Fruit fly (Drosophila melanogaster) whole organism, embryonic: ENCODE results near the gene CG32036.

ENCODE experiments used
- Aef1 ChIP-seq: fragments of 200-800 bp; sonication (Bioruptor generic); IDR thresholded peaks from 3 replicates; pipeline ENCODE4 v1.3.6; 2022; ENCODE audit warnings: missing biosample characterization, missing genetic modification characterization
- Atf3 ChIP-seq: fragments of 200-800 bp; sonication (Bioruptor generic); optimal IDR thresholded peaks from 3 replicates; lab custom pipeline; 2016; ENCODE audit warnings: missing biosample characterization, missing genetic modification characterization
- CG10654 ChIP-seq: fragments of 200-800 bp; sonication (Bioruptor generic); optimal IDR thresholded peaks from 2 replicates; lab custom pipeline; 2016; ENCODE audit warnings: missing biosample characterization, missing genetic modification characterization
- CG10979 ChIP-seq: fragments of 200-800 bp; sonication (Bioruptor generic); optimal IDR thresholded peaks from 2 replicates; lab custom pipeline; 2018; ENCODE audit warnings: missing biosample characterization, mild to moderate bottlenecking, missing genetic modification characterization, moderate library complexity
- CG11696 ChIP-seq: fragments of 200-800 bp; sonication (Bioruptor generic); IDR thresholded peaks from 2 replicates; pipeline ENCODE4 v1.3.6; 2022; ENCODE audit warnings: missing biosample characterization, missing genetic modification characterization
- CG12104 ChIP-seq: fragments of 200-800 bp; sonication (Bioruptor generic); optimal IDR thresholded peaks from 3 replicates; lab custom pipeline; 2016; ENCODE audit warnings: missing biosample characterization, missing genetic modification characterization
- CG12942 ChIP-seq: fragments of 200-800 bp; sonication (Bioruptor generic); optimal IDR thresholded peaks from 3 replicates; lab custom pipeline; 2016; ENCODE audit warnings: missing biosample characterization, missing genetic modification characterization
- CG14710 ChIP-seq: fragments of 200-800 bp; sonication (Bioruptor generic); optimal IDR thresholded peaks from 3 replicates; lab custom pipeline; 2019; ENCODE audit warnings: missing biosample characterization, mild to moderate bottlenecking, missing genetic modification characterization, moderate library complexity
- CG1529 ChIP-seq: fragments of 200-800 bp; sonication (Bioruptor generic); optimal IDR thresholded peaks from 3 replicates; lab custom pipeline; 2018; ENCODE audit warnings: missing biosample characterization, missing genetic modification characterization
- CG17186 ChIP-seq: fragments of 200-800 bp; sonication (Bioruptor generic); optimal IDR thresholded peaks from 3 replicates; lab custom pipeline; 2017; ENCODE audit warnings: missing biosample characterization, missing genetic modification reagents, missing genetic modification characterization
- CG17829 ChIP-seq: fragments of 200-800 bp; optimal IDR thresholded peaks from 2 replicates; lab custom pipeline; 2019; ENCODE audit warnings: missing biosample characterization, mild to moderate bottlenecking, missing genetic modification characterization, moderate library complexity
- CG17912 ChIP-seq: fragments of 200-800 bp; sonication (Bioruptor generic); optimal IDR thresholded peaks from 2 replicates; lab custom pipeline; 2018; ENCODE audit warnings: missing biosample characterization, mild to moderate bottlenecking, missing genetic modification characterization
- CG18764 ChIP-seq: fragments of 200-800 bp; sonication (Bioruptor generic); optimal IDR thresholded peaks from 3 replicates; lab custom pipeline; 2016; ENCODE audit warnings: missing biosample characterization, missing genetic modification characterization
- CG2889 ChIP-seq: fragments of 200-800 bp; sonication (Bioruptor generic); IDR thresholded peaks from 3 replicates; pipeline ENCODE4 v1.3.6; 2022; ENCODE audit warnings: missing biosample characterization, missing genetic modification characterization
- CG31224 ChIP-seq: fragments of 200-800 bp; sonication (Bioruptor generic); IDR thresholded peaks from 2 replicates; pipeline ENCODE4 v1.3.6; 2022; ENCODE audit warnings: missing biosample characterization, missing genetic modification characterization
- CG32772 ChIP-seq: fragments of 200-800 bp; sonication (Bioruptor generic); IDR thresholded peaks from 2 replicates; pipeline ENCODE4 v1.3.6; 2022; ENCODE audit warnings: missing biosample characterization, missing genetic modification characterization
- CG33557 ChIP-seq: fragments of 200-800 bp; sonication (Bioruptor generic); optimal IDR thresholded peaks from 2 replicates; lab custom pipeline; 2019; ENCODE audit warnings: missing biosample characterization, mild to moderate bottlenecking, missing genetic modification characterization, moderate library complexity
- CG3726 ChIP-seq: fragments of 200-800 bp; sonication (Bioruptor generic); IDR thresholded peaks from 3 replicates; pipeline ENCODE4, ENCODE4 v1.3.6; 2022; ENCODE audit warnings: missing biosample characterization, missing genetic modification characterization
- CG43689 ChIP-seq: fragments of 200-800 bp; sonication (Bioruptor generic); IDR thresholded peaks from 2 replicates; pipeline ENCODE4 v1.3.6; 2022; ENCODE audit warnings: missing biosample characterization, missing genetic modification characterization
- CG4707 ChIP-seq: fragments of 200-800 bp; sonication (Bioruptor generic); optimal IDR thresholded peaks from 2 replicates; lab custom pipeline; 2018; ENCODE audit warnings: missing biosample characterization, mild to moderate bottlenecking, missing genetic modification characterization, moderate library complexity
- CG6254 ChIP-seq: fragments of 200-800 bp; sonication (Bioruptor generic); optimal IDR thresholded peaks from 3 replicates; lab custom pipeline; 2017; ENCODE audit warnings: mild to moderate bottlenecking, missing biosample characterization, missing genetic modification reagents, missing genetic modification characterization
- CG6272 ChIP-seq: fragments of 200-800 bp; sonication (Bioruptor generic); IDR thresholded peaks from 2 replicates; pipeline ENCODE4 v1.3.6; 2022; ENCODE audit warnings: missing biosample characterization, missing genetic modification characterization
- CG6813 ChIP-seq: fragments of 200-800 bp; sonication (Bioruptor generic); optimal IDR thresholded peaks from 2 replicates; lab custom pipeline; 2017; ENCODE audit warnings: missing biosample characterization, missing genetic modification characterization, mild to moderate bottlenecking, moderate library complexity, missing genetic modification reagents
- CG8359 ChIP-seq: fragments of 200-800 bp; sonication (Bioruptor generic); optimal IDR thresholded peaks from 2 replicates; lab custom pipeline; 2017; ENCODE audit warnings: missing biosample characterization, mild to moderate bottlenecking, missing genetic modification characterization, borderline replicate concordance
- CG9609 ChIP-seq: fragments of 200-800 bp; sonication (Bioruptor generic); optimal IDR thresholded peaks from 3 replicates; lab custom pipeline; 2016; ENCODE audit warnings: missing biosample characterization, missing genetic modification characterization
- Dref ChIP-seq: fragments of 200-800 bp; sonication (Bioruptor generic); IDR thresholded peaks from 2 replicates; pipeline ENCODE4 v1.3.6; 2022; ENCODE audit warnings: missing biosample characterization, missing genetic modification characterization
- Eip74EF ChIP-seq, 2 experiments: fragments of 200-800 bp in 1 of 2; fragments of >200 bp in 1 of 2; sonication (Bioruptor generic) in 1 of 2; optimal IDR thresholded peaks; 2 replicates each; lab custom pipeline; 2017 to 2019; ENCODE audit warnings: missing biosample characterization in 2 of 2, missing genetic modification characterization in 2 of 2, mild to moderate bottlenecking in 1 of 2, moderate library complexity in 1 of 2
- HLH3B ChIP-seq: fragments of 200-800 bp; sonication (Bioruptor generic); IDR thresholded peaks from 2 replicates; pipeline ENCODE4 v1.3.6; 2022; ENCODE audit warnings: missing biosample characterization, missing genetic modification characterization
- Hey ChIP-seq: fragments of 200-800 bp; sonication (Bioruptor generic); optimal IDR thresholded peaks from 3 replicates; lab custom pipeline; 2018; ENCODE audit warnings: missing biosample characterization, mild to moderate bottlenecking, missing genetic modification characterization
- Hr51 ChIP-seq, 2 experiments: fragments of 200-800 bp; sonication (Bioruptor generic); optimal IDR thresholded peaks; 2 replicates in 1 of 2; 3 replicates in 1 of 2; lab custom pipeline; 2016 to 2018; ENCODE audit warnings: missing biosample characterization in 2 of 2, missing genetic modification characterization in 2 of 2, mild to moderate bottlenecking in 1 of 2, moderate library complexity in 1 of 2
- Lhr ChIP-seq: fragments of 200-800 bp; sonication (Bioruptor generic); optimal IDR thresholded peaks from 3 replicates; lab custom pipeline; 2017; ENCODE audit warnings: mild to moderate bottlenecking, missing biosample characterization, missing genetic modification reagents, missing genetic modification characterization
- Mad ChIP-seq: fragments of 200-800 bp; sonication (Bioruptor generic); optimal IDR thresholded peaks from 2 replicates; lab custom pipeline; 2016; ENCODE audit warnings: missing biosample characterization, missing genetic modification characterization
- Trl ChIP-seq, 3 experiments: fragments of >200 bp in 2 of 3; fragments of 200-800 bp in 1 of 3; sonication (Bioruptor generic) in 1 of 3; optimal IDR thresholded peaks; 2 replicates in 1 of 3; 3 replicates in 2 of 3; lab custom pipeline; 2016 to 2017; ENCODE audit warnings: missing biosample characterization in 1 of 3, missing genetic modification characterization in 1 of 3
- YL-1 ChIP-seq: fragments of 200-800 bp; sonication (Bioruptor generic); optimal IDR thresholded peaks from 3 replicates; lab custom pipeline; 2017; ENCODE audit warnings: missing biosample characterization, mild to moderate bottlenecking, missing genetic modification characterization
- ap ChIP-seq: fragments of 200-800 bp; sonication (Bioruptor generic); IDR thresholded peaks from 2 replicates; pipeline ENCODE4 v1.3.6; 2022; ENCODE audit warnings: missing biosample characterization, missing genetic modification characterization
- az2 ChIP-seq: fragments of 200-800 bp; sonication (Bioruptor generic); optimal IDR thresholded peaks from 3 replicates; lab custom pipeline; 2016; ENCODE audit warnings: missing biosample characterization, missing genetic modification characterization
- crc ChIP-seq: fragments of 200-800 bp; sonication (Bioruptor generic); optimal IDR thresholded peaks from 2 replicates; lab custom pipeline; 2016; ENCODE audit warnings: missing biosample characterization, missing genetic modification characterization
- jigr1 ChIP-seq: fragments of 200-800 bp; sonication (Bioruptor generic); IDR thresholded peaks from 3 replicates; pipeline ENCODE4 v1.3.6; 2022; ENCODE audit warnings: missing biosample characterization, missing genetic modification characterization
- ken ChIP-seq: fragments of 200-800 bp; sonication (Bioruptor generic); IDR thresholded peaks from 3 replicates; pipeline ENCODE4 v1.3.6; 2022; ENCODE audit warnings: missing biosample characterization, missing genetic modification characterization
- lilli ChIP-seq: fragments of 200-800 bp; sonication (Bioruptor generic); optimal IDR thresholded peaks from 3 replicates; lab custom pipeline; 2016; ENCODE audit warnings: missing biosample characterization, missing genetic modification characterization
- lola ChIP-seq, 3 experiments: fragments of >200 bp in 2 of 3; fragments of 200-800 bp in 1 of 3; sonication (Bioruptor generic) in 1 of 3; optimal IDR thresholded peaks; 2 replicates each; lab custom pipeline; 2017 to 2019; ENCODE audit warnings: missing biosample characterization in 3 of 3, missing genetic modification characterization in 3 of 3, mild to moderate bottlenecking in 1 of 3, moderate library complexity in 1 of 3
- pan ChIP-seq, 4 experiments: fragments of >200 bp in 3 of 4; fragments of 200-800 bp in 1 of 4; sonication (Bioruptor generic) in 1 of 4; optimal IDR thresholded peaks in 3 of 4; IDR thresholded peaks in 1 of 4; 2 replicates each; pipeline versions ENCODE4 v1.3.6 to Lab custom; 2017 to 2022; ENCODE audit warnings: missing biosample characterization in 2 of 4, missing genetic modification characterization in 2 of 4, mixed read lengths in 1 of 4
- pb ChIP-seq: fragments of 200-800 bp; sonication (Bioruptor generic); optimal IDR thresholded peaks from 3 replicates; lab custom pipeline; 2016; ENCODE audit warnings: missing biosample characterization, missing genetic modification characterization
- pho ChIP-seq: fragments of 200-800 bp; sonication (Bioruptor generic); optimal IDR thresholded peaks from 2 replicates; lab custom pipeline; 2016; ENCODE audit warnings: missing biosample characterization, missing genetic modification characterization
- pzg ChIP-seq: fragments of 200-800 bp; sonication (Bioruptor generic); optimal IDR thresholded peaks from 3 replicates; lab custom pipeline; 2018; ENCODE audit warnings: missing biosample characterization, mild to moderate bottlenecking, missing genetic modification characterization, moderate library complexity
- seq ChIP-seq: fragments of 200-800 bp; sonication (Bioruptor generic); IDR thresholded peaks from 2 replicates; pipeline ENCODE4 v1.3.6; 2022; ENCODE audit warnings: missing biosample characterization, missing genetic modification characterization
- slbo ChIP-seq: fragments of 200-800 bp; sonication (Bioruptor generic); IDR thresholded peaks from 2 replicates; pipeline ENCODE4 v1.3.6; 2022; ENCODE audit warnings: missing biosample characterization, missing genetic modification characterization
- trem ChIP-seq: fragments of 200-800 bp; optimal IDR thresholded peaks from 3 replicates; lab custom pipeline; 2019; ENCODE audit warnings: missing biosample characterization, mild to moderate bottlenecking, missing genetic modification characterization, moderate library complexity
- wdn ChIP-seq: fragments of 200-800 bp; sonication (Bioruptor generic); IDR thresholded peaks from 2 replicates; pipeline ENCODE4 v1.3.6; 2022; ENCODE audit warnings: missing biosample characterization, missing genetic modification characterization
- zf30C ChIP-seq: fragments of 200-800 bp; sonication (Bioruptor generic); optimal IDR thresholded peaks from 3 replicates; lab custom pipeline; 2018; ENCODE audit warnings: missing biosample characterization, mild to moderate bottlenecking, missing genetic modification characterization

CG32036 gene

DNA sequence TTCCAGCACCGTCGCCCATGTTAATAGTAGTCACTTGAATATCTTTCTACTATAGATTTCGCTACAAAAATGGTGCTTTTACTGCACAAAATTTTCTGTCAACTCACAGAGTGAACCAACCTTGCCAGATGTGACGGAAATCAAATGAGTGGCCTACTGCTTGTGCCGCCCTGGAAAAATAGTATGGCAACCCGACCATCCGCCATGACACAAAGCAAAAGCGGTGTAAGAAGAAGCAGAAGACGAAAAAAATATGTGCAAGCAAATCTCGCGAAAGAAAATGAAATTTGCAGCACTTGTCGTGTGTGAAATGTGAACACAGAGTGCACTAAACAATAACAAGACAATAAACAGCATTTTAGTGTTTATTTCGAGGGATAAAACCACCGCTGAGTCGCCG lies 12.2 kb downstream of the CG32036 start, which contains the start of the genes Uch-L5 and Jarid2 (continued):
- TF ChIP-seq seq (GFP tag; lab: Robert Waterston, UW) = no peak
- TF ChIP-seq trem = peak; percentile 82
- no peak for TF ChIP-seq CG31224 (GFP tag; lab: Robert Waterston, UW)
- TF ChIP-seq ken (GFP tag; lab: Robert Waterston, UW) = 0 out of 3 replicates have a peak, but pooled peaks have one; percentile 47
- TF ChIP-seq pan (optimal IDR thresholded peaks at IDR 0.05; lab: Kevin White, UChicago) = no peak
- TF ChIP-seq pan (GFP tag; optimal IDR thresholded peaks at IDR 0.05 in 1 of 2, IDR thresholded peaks at IDR 0.05 in 1 of 2) = no peak
- TF ChIP-seq CG6813 (GFP tag; lab: Kevin White, UChicago) = no peak
- TF ChIP-seq Eip74EF (GFP tag; optimal IDR thresholded peaks at IDR 0.05; lab: Kevin White, UChicago) = no peak
- peak; percentile 95 for TF ChIP-seq pzg (GFP tag; lab: Kevin White, UChicago)
- no peak for TF ChIP-seq CG1529 (GFP tag; lab: Kevin White, UChicago)
- TF ChIP-seq CG17912 (GFP tag; lab: Kevin White, UChicago) = peak; percentile 46
- no peak for TF ChIP-seq CG3726 (GFP tag; lab: Robert Waterston, UW)
- no peak for TF ChIP-seq Hey
- TF ChIP-seq CG32772 (GFP tag; lab: Robert Waterston, UW) = peak; percentile 31; the same call in 1 of the 2 replicates
- TF ChIP-seq lola (GFP tag; optimal IDR thresholded peaks at IDR 0.05; lab: Kevin White, UChicago) = no peak
- no peak for TF ChIP-seq CG43689 (GFP tag; lab: Robert Waterston, UW)
- TF ChIP-seq CG12942 (GFP tag; lab: Kevin White, UChicago) = peak; percentile 43
- no peak for TF ChIP-seq ap (GFP tag; lab: Robert Waterston, UW)
- peak; percentile 60 for TF ChIP-seq Lhr (GFP tag; lab: Kevin White, UChicago)
- TF ChIP-seq CG12104 (GFP tag; lab: Kevin White, UChicago) = no peak
- no peak for TF ChIP-seq CG8359 (GFP tag; lab: Kevin White, UChicago)
- no peak for TF ChIP-seq HLH3B (GFP tag; lab: Robert Waterston, UW)
- TF ChIP-seq CG14710 = peak; percentile 68
- peak; percentile 25 for TF ChIP-seq CG9609
- TF ChIP-seq CG2889 = no peak
- TF ChIP-seq wdn (GFP tag; lab: Robert Waterston, UW) = peak; percentile 47; the same call in 1 of the 2 replicates
- TF ChIP-seq CG18764 (GFP tag; lab: Kevin White, UChicago) = peak; percentile 23
- peak; percentile 72 for TF ChIP-seq CG17829 (tag; lab: Kevin White, UChicago)
- TF ChIP-seq lilli = peak; percentile 72
- TF ChIP-seq Aef1 = peak; percentile 42; the same call in 1 of the 3 replicates
- peak; percentile 43 for TF ChIP-seq Mad
- peak in 1 of 2 experiments; percentile 30 for TF ChIP-seq Hr51 (GFP tag; optimal IDR thresholded peaks at IDR 0.05; lab: Kevin White, UChicago)
- TF ChIP-seq CG17186 = peak; percentile 75
- TF ChIP-seq CG11696 (GFP tag; lab: Robert Waterston, UW) = no peak
- TF ChIP-seq CG6254 (GFP tag; lab: Kevin White, UChicago) = no peak
- peak; percentile 7 for TF ChIP-seq CG33557 (GFP tag; lab: Kevin White, UChicago)
- TF ChIP-seq CG4707 = no peak
- peak; percentile 48 for TF ChIP-seq CG10979 (tag; lab: Kevin White, UChicago)
- peak; percentile 48 for TF ChIP-seq Dref (GFP tag; lab: Robert Waterston, UW)
- TF ChIP-seq az2 (GFP tag; lab: Kevin White, UChicago) = peak; percentile 28
- TF ChIP-seq crc (GFP tag; lab: Kevin White, UChicago) = peak; percentile 39
- peak; percentile 68 for TF ChIP-seq slbo (GFP tag; lab: Robert Waterston, UW)
- peak; percentile 51 for TF ChIP-seq pho (GFP tag; lab: Kevin White, UChicago)
- TF ChIP-seq Trl (optimal IDR thresholded peaks at IDR 0.05; lab: Kevin White, UChicago) = no peak
- peak; percentile 66 for TF ChIP-seq Trl (GFP tag; optimal IDR thresholded peaks at IDR 0.05; lab: Kevin White, UChicago)
- TF ChIP-seq CG10654 = peak; percentile 57
- TF ChIP-seq YL-1 = peak; percentile 98
- TF ChIP-seq zf30C (GFP tag; lab: Kevin White, UChicago) = no peak
- TF ChIP-seq CG6272 (GFP tag; lab: Robert Waterston, UW) = no peak
- peak; percentile 21 for TF ChIP-seq Atf3 (GFP tag; lab: Kevin White, UChicago)
- no peak for TF ChIP-seq pb
- no peak for TF ChIP-seq jigr1 (GFP tag; lab: Robert Waterston, UW)
